Worm (Caenorhabditis elegans): Measurements from ENCODE around the gene srx-32.

srx-32 gene

ce11 chrV:808260-808659, 12.3 kb downstream of the srx-32 start:
- no peak for TF ChIP-seq ceh-62 (tag; optimal IDR thresholded peaks at IDR 0.05)
- TF ChIP-seq vab-7 (GFP tag; IDR thresholded peaks at IDR 0.05), result no peak
- no peak for TF ChIP-seq dpl-1 (GFP tag; optimal IDR thresholded peaks at IDR 0.05)
- TF ChIP-seq unc-62 (GFP tag; optimal IDR thresholded peaks at IDR 0.05 in 1 of 2), result peak in 1 of 2 experiments; percentile 90
- TF ChIP-seq unc-62 (tag; optimal IDR thresholded peaks at IDR 0.05), result no peak
- TF ChIP-seq aly-2 (tag; optimal IDR thresholded peaks at IDR 0.05), result no peak
- TF ChIP-seq ztf-11 (tag; optimal IDR thresholded peaks at IDR 0.05), result no peak
- no peak for TF ChIP-seq mes-2 (tag; optimal IDR thresholded peaks at IDR 0.05; ENCODE audit: poor library complexity, severe bottlenecking)
- TF ChIP-seq Y105C5A.15 (GFP tag; IDR thresholded peaks at IDR 0.05), result no peak

DNA sequence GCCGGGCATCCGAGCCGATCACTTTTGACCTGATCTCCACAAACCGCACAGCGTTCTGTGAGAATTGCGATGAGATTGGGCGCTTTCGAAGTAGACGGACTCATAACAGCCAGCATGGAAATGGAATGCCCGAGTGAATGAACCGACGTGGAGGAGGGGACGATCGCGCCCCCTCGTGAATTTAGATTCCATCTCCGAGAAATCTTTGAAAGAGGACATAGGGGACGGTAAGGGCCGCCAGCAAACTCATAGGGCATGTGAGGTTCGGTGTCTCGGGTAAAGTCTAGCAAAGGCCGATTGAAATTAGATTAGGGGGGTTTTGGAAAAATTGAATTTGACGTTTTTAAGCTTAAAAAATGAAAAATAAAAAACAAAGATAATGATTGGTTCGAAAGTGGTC, 16.0 kb downstream of the srx-32 start, which contains the start of gene nhr-270:
TSS of gene nhr-270 (minus strand) at position 257 of the 400 bp plus-strand sequence.
- no peak for TF ChIP-seq ctbp-1 (GFP tag; IDR thresholded peaks at IDR 0.05)
- peak in 1 of 2 experiments; percentile 91 for TF ChIP-seq unc-62 (GFP tag; optimal IDR thresholded peaks at IDR 0.05 in 1 of 2)
- no peak for TF ChIP-seq unc-62 (tag; optimal IDR thresholded peaks at IDR 0.05)
- TF ChIP-seq aha-1 (tag), result peak; percentile 66

DNA sequence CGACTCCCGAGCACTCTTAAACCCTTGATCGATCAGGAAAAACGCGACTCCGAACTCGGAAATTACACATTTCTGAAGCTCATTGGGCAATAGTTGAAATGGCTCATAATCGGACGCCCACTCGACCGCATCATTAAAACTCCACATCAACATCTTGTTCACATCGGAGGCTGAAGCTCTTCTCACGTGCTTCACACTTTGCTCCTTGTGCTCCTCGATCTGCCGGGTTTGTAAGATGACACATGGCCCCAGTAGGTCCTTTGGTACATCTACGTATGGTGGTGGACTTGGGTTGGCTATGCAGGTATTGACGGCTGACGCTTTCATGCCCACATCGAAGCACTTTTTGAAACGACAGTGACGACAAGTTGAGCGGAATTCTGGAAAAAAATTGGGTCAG, 17.1 kb downstream of the srx-32 start:
- peak; percentile 92 for TF ChIP-seq aha-1 (tag)
- TF ChIP-seq nhr-111 (GFP tag; optimal IDR thresholded peaks at IDR 0.05), result no peak

DNA sequence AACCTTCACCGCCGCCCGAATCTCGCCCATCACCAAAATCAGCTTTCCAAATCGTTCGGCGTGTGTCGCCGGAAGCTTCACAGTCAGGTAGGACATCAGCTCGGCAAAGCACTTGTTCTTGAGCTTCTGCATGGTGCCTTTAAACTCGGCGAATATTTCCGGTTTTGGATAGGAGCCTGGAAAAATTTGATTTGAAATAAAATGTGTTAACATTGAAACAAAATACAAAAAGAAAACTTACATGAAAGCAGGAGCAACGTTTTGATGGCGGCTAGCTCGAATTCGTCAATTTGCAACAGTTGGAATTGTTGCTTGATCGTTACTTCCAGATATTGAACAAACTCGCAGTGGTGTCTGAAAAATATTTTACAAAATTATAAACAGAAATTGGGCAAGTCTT, 17.8 kb downstream of the srx-32 start:
- TF ChIP-seq madf-5 (GFP tag; IDR thresholded peaks at IDR 0.05) (no peak), aha-1 (tag) (peak; percentile 96)

DNA sequence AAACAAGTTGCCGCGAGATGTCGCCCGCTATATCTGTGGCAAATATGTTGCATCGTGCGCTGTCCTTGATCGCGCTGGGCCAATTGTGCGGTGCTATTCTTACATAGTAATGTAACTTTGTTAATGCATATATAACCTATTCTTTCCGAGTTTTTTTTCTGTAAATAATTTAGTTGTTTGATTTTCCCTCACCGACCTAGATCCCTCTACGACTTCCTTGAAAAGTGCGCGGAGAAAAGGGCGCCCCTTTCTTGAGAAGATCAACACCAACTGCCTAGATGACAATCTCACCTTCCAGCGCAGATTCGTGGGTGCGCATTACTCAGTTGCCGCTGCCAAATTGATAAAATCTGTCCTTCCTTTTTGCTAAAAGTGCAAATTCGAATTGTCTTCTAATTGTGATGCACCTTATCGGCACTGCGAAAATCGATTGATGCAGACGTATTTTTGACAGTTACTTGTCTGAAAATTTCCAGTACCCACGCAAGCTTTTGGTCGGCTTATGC, 18.9 kb downstream of the srx-32 start:
- no peak for TF ChIP-seq lin-39 (tag; optimal IDR thresholded peaks at IDR 0.05)
- peak; percentile 94 for TF ChIP-seq aha-1 (tag)
- TF ChIP-seq mxl-2 (GFP tag; conservative IDR thresholded peaks at IDR 0.05), result no peak

DNA sequence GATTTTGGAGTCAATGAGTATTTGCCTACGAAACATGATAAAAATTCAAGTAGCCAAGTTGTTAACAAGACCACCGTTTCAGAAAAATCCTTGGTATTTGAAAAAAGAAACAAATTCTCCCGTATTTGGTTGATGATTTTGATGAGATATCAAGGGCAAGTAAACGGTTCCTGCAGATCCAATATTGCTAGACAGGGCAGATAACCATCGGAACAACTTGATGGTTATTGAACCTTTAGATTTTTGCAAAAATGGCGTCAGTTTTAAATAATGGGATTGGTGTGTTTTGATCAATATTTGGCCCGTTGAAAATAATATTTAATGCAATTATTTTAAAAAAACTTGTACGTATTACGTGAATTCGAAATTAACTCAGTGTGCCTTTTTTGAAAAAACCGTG, 20.3 kb downstream of the srx-32 start:
- TF ChIP-seq pha-4 (GFP tag; IDR thresholded peaks at IDR 0.05) (no peak), pha-4 (tag; optimal IDR thresholded peaks at IDR 0.05) (no peak), T26A8.4 (GFP tag; IDR thresholded peaks at IDR 0.05) (no peak), ceh-32 (tag; optimal IDR thresholded peaks at IDR 0.05; ENCODE audit: poor library complexity) (no peak), tag-97 (GFP tag; IDR thresholded peaks at IDR 0.05) (no peak), arid-1 (GFP tag; conservative IDR thresholded peaks at IDR 0.05) (no peak), dpl-1 (GFP tag; optimal IDR thresholded peaks at IDR 0.05) (no peak), unc-39 (tag; optimal IDR thresholded peaks at IDR 0.05) (no peak), F26F4.8 (GFP tag; conservative IDR thresholded peaks at IDR 0.05) (no peak), egl-43 (GFP tag; IDR thresholded peaks at IDR 0.05) (no peak), pqm-1 (tag; optimal IDR thresholded peaks at IDR 0.05) (no peak), nhr-102 (tag; optimal IDR thresholded peaks at IDR 0.05) (no peak), nhr-77 (tag; optimal IDR thresholded peaks at IDR 0.05) (no peak), ama-1 (optimal IDR thresholded peaks at IDR 0.05) (no peak), rbr-2 (tag; optimal IDR thresholded peaks at IDR 0.05) (no peak), lin-13 (GFP tag; optimal IDR thresholded peaks at IDR 0.05) (no peak), hmg-1.1 (GFP tag; IDR thresholded peaks at IDR 0.05) (no peak), F49E8.2 (tag; optimal IDR thresholded peaks at IDR 0.05; ENCODE audit: borderline replicate concordance) (no peak)
